Fruit fly (Drosophila melanogaster) whole organism, prepupa: ENCODE data around the gene ClpP.

Experiments
- CG11902 ChIP-seq: fragments of 200-800 bp; sonication (Bioruptor generic); optimal IDR thresholded peaks from 3 replicates; lab custom pipeline; 2016; ENCODE audit warnings: missing biosample characterization, missing genetic modification characterization
- CG3919 ChIP-seq: fragments of 200-800 bp; sonication (Bioruptor generic); optimal IDR thresholded peaks from 3 replicates; lab custom pipeline; 2016; ENCODE audit warnings: missing biosample characterization, missing genetic modification characterization
- Gug ChIP-seq: fragments of 200-800 bp; sonication (Bioruptor generic); IDR thresholded peaks from 2 replicates; pipeline ENCODE4 v1.3.6; 2022; ENCODE audit warnings: missing biosample characterization, missing genetic modification characterization
- Hr39 ChIP-seq: fragments of 200-800 bp; sonication (Bioruptor generic); optimal IDR thresholded peaks from 2 replicates; lab custom pipeline; 2016; ENCODE audit warnings: missing biosample characterization, missing genetic modification characterization
- dac ChIP-seq: fragments of 200-800 bp; sonication (Bioruptor generic); optimal IDR thresholded peaks from 2 replicates; lab custom pipeline; 2017; ENCODE audit warnings: missing biosample characterization, mild to moderate bottlenecking, missing genetic modification characterization

- TF ChIP-seq Hr39: no peak
- no peak for TF ChIP-seq Gug (GFP tag; lab: Robert Waterston, UW)
- no peak for TF ChIP-seq CG3919 (GFP tag; lab: Kevin White, UChicago)
- TF ChIP-seq dac (GFP tag; lab: Kevin White, UChicago): no peak
- TF ChIP-seq CG11902: no peak
These were observed 38.4 kb downstream of the ClpP start for dm6 chr2L:10395035-10395434.
